Worm (Caenorhabditis elegans) whole organism, L1 larva: ENCODE results near the gene cutl-1.

Experiments
- aha-1 ChIP-seq: fragments of 150-350 bp; optimal IDR thresholded peaks from 2 replicates; lab custom pipeline; 2014; ENCODE audit warnings: missing biosample characterization, missing genetic modification characterization
- ceh-8 ChIP-seq: fragments of 200-800 bp; sonication (Bioruptor generic); optimal IDR thresholded peaks from 2 replicates; lab custom pipeline; 2018; ENCODE audit warnings: mild to moderate bottlenecking, missing genetic modification characterization, moderate library complexity, missing compliant biosample characterization
- ceh-82 ChIP-seq, 3 experiments: fragments of 150-350 bp in 1 of 3; sonication (generic microtip) in 2 of 3; optimal IDR thresholded peaks; 2 replicates each; lab custom pipeline; 2014 to 2017; ENCODE audit warnings: missing biosample characterization in 3 of 3, missing genetic modification characterization in 3 of 3
- ets-5 ChIP-seq: fragments of 200-800 bp; sonication (Bioruptor generic); IDR thresholded peaks from 2 replicates; pipeline ENCODE4 v1.3.6; 2022; ENCODE audit warnings: missing genetic modification characterization, missing compliant biosample characterization
- lin-39 ChIP-seq: fragments of 150-350 bp; optimal IDR thresholded peaks from 2 replicates; lab custom pipeline; 2014; ENCODE audit warnings: missing biosample characterization, missing genetic modification reagents, missing genetic modification characterization
- nhr-28 ChIP-seq: fragments of 150-350 bp; optimal IDR thresholded peaks from 2 replicates; lab custom pipeline; 2014; ENCODE audit warnings: missing biosample characterization, missing genetic modification characterization
- nhr-84 ChIP-seq: sonication (generic microtip); optimal IDR thresholded peaks from 2 replicates; lab custom pipeline; 2017; ENCODE audit warnings: missing biosample characterization, missing genetic modification characterization
- nhr-90 ChIP-seq: sonication (generic microtip); optimal IDR thresholded peaks from 2 replicates; lab custom pipeline; 2016; ENCODE audit warnings: mild to moderate bottlenecking, missing genetic modification characterization, missing compliant biosample characterization; ENCODE audit not compliant: poor library complexity
- unc-62 ChIP-seq: fragments of 150-350 bp; optimal IDR thresholded peaks from 2 replicates; lab custom pipeline; 2014; ENCODE audit warnings: missing biosample characterization, missing genetic modification reagents, missing genetic modification characterization

DNA sequence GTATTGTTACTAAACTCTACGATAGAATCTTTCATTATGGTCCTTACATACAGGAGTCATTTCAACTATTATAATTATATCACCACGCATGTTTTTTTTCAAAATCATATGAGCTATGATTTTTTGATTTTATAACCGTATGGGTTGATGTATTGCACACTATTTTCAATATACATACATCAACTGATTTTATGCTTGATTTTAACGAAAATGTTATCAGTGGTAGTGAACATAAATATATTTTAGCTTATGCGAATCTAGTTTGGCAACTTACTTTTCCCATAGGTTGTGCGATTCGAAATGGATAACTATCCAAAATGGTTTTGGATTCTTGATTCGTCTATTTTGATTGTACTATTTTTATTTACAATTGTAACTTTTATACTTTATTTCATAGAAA, 17.7 kb upstream of the cutl-1 start, which contains the start of gene srv-10:
- TF ChIP-seq nhr-28 (tag; lab: Kevin White, UChicago) (no peak), lin-39 (tag; lab: Kevin White, UChicago) (no peak), aha-1 (tag; lab: Kevin White, UChicago) (no peak), ceh-82 (tag; optimal IDR thresholded peaks at IDR 0.05; lab: Kevin White, UChicago) (no peak), nhr-90 (tag; lab: Kevin White, UChicago) (no peak), nhr-84 (no peak), unc-62 (GFP tag; lab: Kevin White, UChicago) (no peak), ets-5 (GFP tag; lab: Robert Waterston, UW) (no peak), ceh-8 (GFP tag; lab: Kevin White, UChicago) (no peak)
